Fruit fly (Drosophila melanogaster): ENCODE results near the gene alphaTub85E.

DNA sequence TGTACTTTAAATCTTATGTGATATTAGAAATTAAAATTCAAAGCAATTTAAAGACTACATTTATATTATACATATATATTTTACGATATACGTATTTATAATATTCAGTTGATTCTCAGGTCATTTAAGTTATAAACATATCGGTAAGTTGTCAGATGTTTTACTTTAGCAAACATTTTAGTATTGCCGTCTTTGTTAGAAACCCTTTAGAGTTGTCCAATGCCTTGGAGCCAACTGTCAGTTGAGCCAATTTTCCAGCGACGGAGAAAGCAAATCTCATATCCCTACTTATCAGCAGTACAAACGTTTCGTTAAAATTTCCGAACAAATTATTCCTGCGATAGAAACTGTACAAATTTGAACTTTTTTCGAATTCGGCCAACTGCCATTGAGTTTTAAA lies 41.8 kb upstream of the alphaTub85E start, which contains the start of gene topi:
- no peak for TF ChIP-seq OdsH (GFP tag; optimal IDR thresholded peaks at IDR 0.05)
- TF ChIP-seq CG9139 (GFP tag; optimal IDR thresholded peaks at IDR 0.05) = no peak
- TF ChIP-seq CG1621 (tag; optimal IDR thresholded peaks at IDR 0.05) = no peak
- TF ChIP-seq Hr39 (GFP tag; optimal IDR thresholded peaks at IDR 0.05) = no peak
- TF ChIP-seq CG8632 (GFP tag; optimal IDR thresholded peaks at IDR 0.05) = no peak
- no peak for TF ChIP-seq Sox102F (GFP tag; optimal IDR thresholded peaks at IDR 0.05)
- TF ChIP-seq svp (GFP tag) = no peak
- TF ChIP-seq spab (GFP tag; optimal IDR thresholded peaks at IDR 0.05) = no peak
- no peak for TF ChIP-seq fd59A (GFP tag; optimal IDR thresholded peaks at IDR 0.05)
